Worm (Caenorhabditis elegans) whole organism, late embryonic: ENCODE measurements around the gene C27D8.1.

ENCODE experiments used
- C38D4.7 ChIP-seq: fragments of 200-800 bp; sonication (Bioruptor generic); optimal IDR thresholded peaks from 2 replicates; lab custom pipeline; 2018; ENCODE audit warnings: mild to moderate bottlenecking, missing genetic modification characterization, moderate library complexity, missing compliant biosample characterization
- F13H6.1 ChIP-seq: sonication (generic microtip); optimal IDR thresholded peaks from 2 replicates; lab custom pipeline; 2016; ENCODE audit warnings: missing genetic modification characterization, missing compliant biosample characterization
- K02D7.2 ChIP-seq: sonication (generic microtip); optimal IDR thresholded peaks from 2 replicates; lab custom pipeline; 2017; ENCODE audit warnings: mild to moderate bottlenecking, missing genetic modification characterization, missing compliant biosample characterization
- K09A11.1 ChIP-seq: sonication (generic microtip); optimal IDR thresholded peaks from 2 replicates; lab custom pipeline; 2017; ENCODE audit warnings: antibody characterized with exemption, mild to moderate bottlenecking, missing genetic modification characterization, missing compliant biosample characterization; ENCODE audit not compliant: insufficient read depth
- T23F11.4 ChIP-seq: fragments of 200-800 bp; sonication (Bioruptor generic); optimal IDR thresholded peaks from 2 replicates; lab custom pipeline; 2018; ENCODE audit warnings: mild to moderate bottlenecking, missing genetic modification characterization, missing compliant biosample characterization
- Y22D7AL.16 ChIP-seq: sonication (generic microtip); optimal IDR thresholded peaks from 2 replicates; lab custom pipeline; 2016; ENCODE audit warnings: missing genetic modification characterization, missing compliant biosample characterization
- ama-1 ChIP-seq: fragments of 150-350 bp; optimal IDR thresholded peaks from 2 replicates; lab custom pipeline; 2014
- ceh-14 ChIP-seq: sonication (generic microtip); optimal IDR thresholded peaks from 2 replicates; lab custom pipeline; 2016; ENCODE audit warnings: missing genotype, missing genetic modification characterization, missing compliant biosample characterization
- ceh-18 ChIP-seq: sonication (generic microtip); optimal IDR thresholded peaks from 2 replicates; lab custom pipeline; 2016; ENCODE audit warnings: missing genetic modification characterization, missing compliant biosample characterization
- ceh-19 ChIP-seq: fragments of 200-800 bp; sonication (Bioruptor generic); optimal IDR thresholded peaks from 2 replicates; lab custom pipeline; 2018; ENCODE audit warnings: mild to moderate bottlenecking, missing genetic modification characterization, missing compliant biosample characterization
- ceh-2 ChIP-seq: sonication (generic microtip); optimal IDR thresholded peaks from 2 replicates; lab custom pipeline; 2016; ENCODE audit warnings: missing genotype, missing genetic modification characterization, missing compliant biosample characterization
- ceh-30 ChIP-seq: fragments of 150-350 bp; optimal IDR thresholded peaks from 2 replicates; lab custom pipeline; 2014; ENCODE audit warnings: missing biosample characterization, missing genetic modification characterization
- ceh-31 ChIP-seq: sonication (generic microtip); optimal IDR thresholded peaks from 2 replicates; lab custom pipeline; 2016; ENCODE audit warnings: missing genetic modification characterization, missing compliant biosample characterization
- ceh-34 ChIP-seq: sonication (generic microtip); optimal IDR thresholded peaks from 2 replicates; lab custom pipeline; 2016; ENCODE audit warnings: mild to moderate bottlenecking, missing genetic modification characterization, missing compliant biosample characterization
- ceh-45 ChIP-seq: fragments of 200-800 bp; sonication (Bioruptor generic); IDR thresholded peaks from 2 replicates; pipeline ENCODE4 v1.3.6; 2022; ENCODE audit warnings: missing genetic modification reagents, missing genetic modification characterization, missing compliant biosample characterization
- ceh-6 ChIP-seq: fragments of 200-800 bp; sonication (Bioruptor generic); optimal IDR thresholded peaks from 2 replicates; lab custom pipeline; 2018; ENCODE audit warnings: mild to moderate bottlenecking, missing genetic modification characterization, missing compliant biosample characterization
- ceh-9 ChIP-seq: sonication (generic microtip); optimal IDR thresholded peaks from 2 replicates; lab custom pipeline; 2016; ENCODE audit warnings: mild to moderate bottlenecking, missing genetic modification characterization, inconsistent platforms, missing compliant biosample characterization
- che-1 ChIP-seq: sonication (generic microtip); optimal IDR thresholded peaks from 2 replicates; lab custom pipeline; 2016; ENCODE audit warnings: mild to moderate bottlenecking, missing genetic modification characterization, missing compliant biosample characterization
- elt-2 ChIP-seq: sonication (generic microtip); optimal IDR thresholded peaks from 2 replicates; lab custom pipeline; 2016; ENCODE audit warnings: missing genetic modification reagents, missing genetic modification characterization, missing compliant biosample characterization
- eyg-1 ChIP-seq: sonication (generic microtip); optimal IDR thresholded peaks from 2 replicates; lab custom pipeline; 2016; ENCODE audit warnings: missing genotype, missing genetic modification characterization, missing compliant biosample characterization
- fax-1 ChIP-seq: sonication (generic microtip); optimal IDR thresholded peaks from 2 replicates; lab custom pipeline; 2016; ENCODE audit warnings: missing genotype, missing genetic modification characterization, missing compliant biosample characterization
- gmeb-2 ChIP-seq: sonication (generic microtip); optimal IDR thresholded peaks from 2 replicates; lab custom pipeline; 2016; ENCODE audit warnings: missing genetic modification characterization, inconsistent platforms, missing compliant biosample characterization
- hlh-13 ChIP-seq: fragments of 200-800 bp; sonication (Bioruptor generic); optimal IDR thresholded peaks from 2 replicates; lab custom pipeline; 2018; ENCODE audit warnings: mild to moderate bottlenecking, missing genetic modification characterization, missing compliant biosample characterization
- lin-11 ChIP-seq: fragments of 200-800 bp; sonication (Bioruptor generic); optimal IDR thresholded peaks from 2 replicates; lab custom pipeline; 2018; ENCODE audit warnings: mild to moderate bottlenecking, missing genetic modification characterization, missing compliant biosample characterization
- madf-2 ChIP-seq: sonication (generic microtip); optimal IDR thresholded peaks from 2 replicates; lab custom pipeline; 2017; ENCODE audit warnings: missing genetic modification characterization, missing compliant biosample characterization
- nfya-1 ChIP-seq: sonication (generic microtip); optimal IDR thresholded peaks from 2 replicates; lab custom pipeline; 2017; ENCODE audit warnings: missing genetic modification characterization, mild to moderate bottlenecking, missing compliant biosample characterization, antibody characterized with exemption, moderate library complexity
- nhr-232 ChIP-seq: sonication (generic microtip); optimal IDR thresholded peaks from 2 replicates; lab custom pipeline; 2016; ENCODE audit warnings: missing genetic modification characterization, missing compliant biosample characterization
- npax-4 ChIP-seq: sonication (generic microtip); optimal IDR thresholded peaks from 2 replicates; lab custom pipeline; 2016; ENCODE audit warnings: missing genetic modification characterization, missing compliant biosample characterization
- odd-2 ChIP-seq: sonication (generic microtip); optimal IDR thresholded peaks from 2 replicates; lab custom pipeline; 2017; ENCODE audit warnings: antibody characterized with exemption, mild to moderate bottlenecking, missing genetic modification characterization, missing compliant biosample characterization
- pag-3 ChIP-seq: sonication (generic microtip); optimal IDR thresholded peaks from 2 replicates; lab custom pipeline; 2016; ENCODE audit warnings: missing compliant biosample characterization, missing genetic modification characterization, borderline replicate concordance
- pat-9 ChIP-seq: fragments of 200-800 bp; sonication (Bioruptor generic); optimal IDR thresholded peaks from 2 replicates; lab custom pipeline; 2018; ENCODE audit warnings: mild to moderate bottlenecking, missing genetic modification characterization, moderate library complexity, missing compliant biosample characterization
- pax-1 ChIP-seq: fragments of 150-350 bp; optimal IDR thresholded peaks from 2 replicates; lab custom pipeline; 2014; ENCODE audit warnings: missing biosample characterization, missing genetic modification characterization
- pha-2 ChIP-seq: sonication (generic microtip); optimal IDR thresholded peaks from 2 replicates; lab custom pipeline; 2017; ENCODE audit warnings: mild to moderate bottlenecking, missing genetic modification characterization, missing compliant biosample characterization
- pros-1 ChIP-seq: fragments of 150-350 bp; optimal IDR thresholded peaks from 2 replicates; lab custom pipeline; 2014; ENCODE audit warnings: missing biosample characterization, missing genetic modification reagents, missing genetic modification characterization
- ref-2 ChIP-seq: sonication (generic microtip); optimal IDR thresholded peaks from 2 replicates; lab custom pipeline; 2016; ENCODE audit warnings: missing genetic modification characterization, missing compliant biosample characterization
- rnt-1 ChIP-seq: sonication (generic microtip); optimal IDR thresholded peaks from 2 replicates; lab custom pipeline; 2016; ENCODE audit warnings: missing genetic modification characterization, missing compliant biosample characterization
- sox-2 ChIP-seq: fragments of 200-800 bp; sonication (Bioruptor generic); IDR thresholded peaks from 2 replicates; pipeline ENCODE4 v1.3.6; 2022; ENCODE audit warnings: missing genetic modification reagents, missing genetic modification characterization, missing compliant biosample characterization
- sox-4 ChIP-seq: sonication (generic microtip); optimal IDR thresholded peaks from 2 replicates; lab custom pipeline; 2017; ENCODE audit warnings: mild to moderate bottlenecking, missing genetic modification characterization, inconsistent platforms, missing compliant biosample characterization
- syd-9 ChIP-seq: sonication (generic microtip); optimal IDR thresholded peaks from 2 replicates; lab custom pipeline; 2016; ENCODE audit warnings: mild to moderate bottlenecking, missing genetic modification characterization, moderate library complexity, missing compliant biosample characterization
- tbx-2 ChIP-seq: sonication (generic microtip); optimal IDR thresholded peaks from 2 replicates; lab custom pipeline; 2016; ENCODE audit warnings: missing genetic modification characterization, missing compliant biosample characterization
- unc-55 ChIP-seq: sonication (generic microtip); optimal IDR thresholded peaks from 2 replicates; lab custom pipeline; 2017; ENCODE audit warnings: missing biosample characterization, missing genetic modification reagents, missing genetic modification characterization
- zip-5 ChIP-seq: sonication (generic microtip); optimal IDR thresholded peaks from 2 replicates; lab custom pipeline; 2016; ENCODE audit warnings: missing genetic modification characterization, missing compliant biosample characterization
- ztf-16 ChIP-seq: sonication (generic microtip); optimal IDR thresholded peaks from 2 replicates; lab custom pipeline; 2017; ENCODE audit warnings: missing genetic modification characterization, missing compliant biosample characterization

Gene C27D8.1

ce11 chrIV:12700204-12700603, 17.4 kb upstream of the C27D8.1 start:
- TF ChIP-seq nhr-232: no peak
- TF ChIP-seq ceh-31 (tag; lab: Kevin White, UChicago): no peak
- no peak for TF ChIP-seq unc-55
- no peak for TF ChIP-seq ama-1 (lab: Kevin White, UChicago)
- no peak for TF ChIP-seq che-1 (tag; lab: Kevin White, UChicago)
- no peak for TF ChIP-seq C38D4.7
- TF ChIP-seq pag-3 (tag; lab: Kevin White, UChicago): no peak
- TF ChIP-seq madf-2 (tag; lab: Kevin White, UChicago): no peak
- no peak for TF ChIP-seq ceh-2 (tag; lab: Kevin White, UChicago)
- TF ChIP-seq lin-11 (tag; lab: Kevin White, UChicago): no peak
- no peak for TF ChIP-seq ceh-45 (GFP tag; lab: Robert Waterston, UW)
- TF ChIP-seq gmeb-2 (tag; lab: Kevin White, UChicago): no peak
- TF ChIP-seq hlh-13: no peak
- TF ChIP-seq pros-1 (tag; lab: Kevin White, UChicago): no peak
- TF ChIP-seq tbx-2 (tag; lab: Kevin White, UChicago): no peak
- no peak for TF ChIP-seq ceh-6
- no peak for TF ChIP-seq odd-2
- TF ChIP-seq ref-2 (tag; lab: Kevin White, UChicago): no peak

- TF ChIP-seq nfya-1 (tag; lab: Kevin White, UChicago): no peak
- TF ChIP-seq ceh-18: no peak
- TF ChIP-seq unc-55: peak; percentile 51
- no peak for TF ChIP-seq zip-5
- TF ChIP-seq, all 69 proteins: peak for 1
These were observed 16.7 kb upstream of the C27D8.1 start for ce11 chrIV:12700944-12701343.

DNA sequence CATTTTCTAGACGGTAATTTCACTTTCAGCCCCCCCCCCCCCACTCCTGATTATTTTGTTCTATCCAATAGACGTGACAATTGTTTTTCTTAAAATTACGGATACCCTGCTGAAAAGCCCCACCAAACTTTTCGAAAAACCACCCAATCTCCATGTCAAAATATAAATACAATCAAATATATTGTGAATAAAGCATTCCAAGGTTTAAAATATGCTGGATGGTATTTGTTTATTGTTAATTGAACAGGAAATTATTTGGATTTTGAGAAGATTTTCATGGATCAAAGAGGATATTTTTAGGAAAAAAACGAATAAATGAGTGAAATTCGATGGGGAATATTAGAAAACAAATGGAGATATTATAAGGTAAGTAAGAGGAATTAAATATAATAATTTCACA, 13.8 kb upstream of the C27D8.1 start, which contains the start of gene C27D8.4:
Gene C27D8.4, plus strand, starts transcription at position 301 of the 400 bp plus-strand sequence.
- TF ChIP-seq npax-4 (tag; lab: Kevin White, UChicago): no peak

DNA sequence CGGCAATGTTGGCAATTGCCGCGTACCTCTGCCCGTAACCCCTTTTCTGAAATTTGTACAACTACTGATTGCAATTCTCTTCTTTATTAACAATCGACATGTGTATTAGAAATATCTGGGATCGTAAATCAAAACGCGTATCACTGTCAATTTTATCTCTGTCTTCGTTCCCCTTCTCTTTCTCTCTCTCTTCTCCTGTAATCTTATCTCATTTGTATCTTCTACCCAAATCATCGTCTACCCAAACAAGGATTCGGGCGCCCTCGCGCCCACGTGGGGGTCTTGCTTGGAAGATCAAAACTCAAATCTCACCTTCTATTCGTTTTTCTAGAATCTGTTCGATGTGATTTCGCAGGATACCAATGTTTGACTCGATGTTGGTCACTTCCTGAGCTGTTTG, 6.6 kb upstream of the C27D8.1 start, which contains the start of gene C27D8.2:
Gene C27D8.2, plus strand, starts transcription at position 222 of the 400 bp plus-strand sequence.
- no peak for TF ChIP-seq syd-9 (tag; lab: Kevin White, UChicago)
- no peak for TF ChIP-seq sox-4 (tag; lab: Kevin White, UChicago)
- TF ChIP-seq F13H6.1 (tag; lab: Kevin White, UChicago): no peak
- TF ChIP-seq K09A11.1 (tag; lab: Kevin White, UChicago): no peak
- TF ChIP-seq ceh-9: no peak
- TF ChIP-seq sox-2 (GFP tag; lab: Robert Waterston, UW): no peak
- no peak for TF ChIP-seq pros-1 (tag; lab: Kevin White, UChicago)
- no peak for TF ChIP-seq K02D7.2
- TF ChIP-seq ztf-16: no peak
- no peak for TF ChIP-seq ceh-34
- TF ChIP-seq pha-2 (tag; lab: Kevin White, UChicago): no peak
- TF ChIP-seq ref-2 (tag; lab: Kevin White, UChicago): no peak
- no peak for TF ChIP-seq fax-1 (tag; lab: Kevin White, UChicago)
- no peak for TF ChIP-seq pag-3 (tag; lab: Kevin White, UChicago)
- no peak for TF ChIP-seq ceh-19 (GFP tag; lab: Kevin White, UChicago)
- TF ChIP-seq nfya-1 (tag; lab: Kevin White, UChicago): no peak

ce11 chrIV:12711644-12712043, 6.0 kb upstream of the C27D8.1 start, which contains the start of gene C27D8.3:
C27D8.3 (minus strand) TSS chrIV:12711744.
- no peak for TF ChIP-seq ceh-45 (GFP tag; lab: Robert Waterston, UW)
- no peak for TF ChIP-seq ceh-31 (tag; lab: Kevin White, UChicago)
- no peak for TF ChIP-seq T23F11.4 (GFP tag; lab: Kevin White, UChicago)
- TF ChIP-seq syd-9 (tag; lab: Kevin White, UChicago): no peak
- TF ChIP-seq ceh-9: no peak
- no peak for TF ChIP-seq elt-2 (tag; lab: Kevin White, UChicago)
- TF ChIP-seq rnt-1 (tag; lab: Kevin White, UChicago): no peak
- TF ChIP-seq ceh-14 (tag; lab: Kevin White, UChicago): no peak
- TF ChIP-seq ceh-30 (tag; lab: Kevin White, UChicago): no peak
- TF ChIP-seq eyg-1: no peak
- no peak for TF ChIP-seq C38D4.7
- TF ChIP-seq pax-1: no peak
- TF ChIP-seq pat-9 (tag; lab: Kevin White, UChicago): no peak
- no peak for TF ChIP-seq Y22D7AL.16 (tag; lab: Kevin White, UChicago)
